Worm (Caenorhabditis elegans) whole organism, midembryonic: ENCODE data around the gene ZC395.5.

Experiments
- T22C8.4 ChIP-seq: fragments of 200-800 bp; sonication (Bioruptor generic); IDR thresholded peaks from 2 replicates; pipeline ENCODE4 v1.3.6; 2022; ENCODE audit warnings: missing genetic modification characterization, missing compliant biosample characterization
- cog-1 ChIP-seq: sonication (generic microtip); optimal IDR thresholded peaks from 2 replicates; lab custom pipeline; 2016; ENCODE audit warnings: missing genetic modification characterization, missing compliant biosample characterization
- flt-1 ChIP-seq: fragments of 200-800 bp; sonication (Bioruptor generic); IDR thresholded peaks from 2 replicates; pipeline ENCODE4 v1.3.6; 2022; ENCODE audit warnings: missing genetic modification characterization, missing compliant biosample characterization
- med-1 ChIP-seq: sonication (generic microtip); optimal IDR thresholded peaks from 2 replicates; lab custom pipeline; 2017; ENCODE audit warnings: missing genetic modification characterization, mild to moderate bottlenecking, missing compliant biosample characterization, antibody characterized with exemption, missing genetic modification reagents; ENCODE audit not compliant: insufficient read depth
- ref-1 ChIP-seq: fragments of 200-800 bp; sonication (Bioruptor generic); conservative IDR thresholded peaks from 2 replicates; pipeline ENCODE4 v1.3.6; 2022; ENCODE audit warnings: missing genetic modification reagents, missing genetic modification characterization, missing compliant biosample characterization
- tab-1 ChIP-seq: fragments of 200-800 bp; sonication (Bioruptor generic); IDR thresholded peaks from 2 replicates; pipeline ENCODE4 v1.3.6; 2022; ENCODE audit warnings: missing genetic modification characterization, missing compliant biosample characterization
- ztf-23 ChIP-seq: fragments of 200-800 bp; sonication (Bioruptor generic); IDR thresholded peaks from 2 replicates; pipeline ENCODE4 v1.3.6; 2022; ENCODE audit warnings: missing genetic modification reagents, missing genetic modification characterization, missing compliant biosample characterization
- ztf-29 ChIP-seq: fragments of 200-800 bp; sonication (Bioruptor generic); IDR thresholded peaks from 2 replicates; pipeline ENCODE4 v1.3.6; 2022; ENCODE audit warnings: missing genetic modification reagents, missing genetic modification characterization, missing compliant biosample characterization

DNA sequence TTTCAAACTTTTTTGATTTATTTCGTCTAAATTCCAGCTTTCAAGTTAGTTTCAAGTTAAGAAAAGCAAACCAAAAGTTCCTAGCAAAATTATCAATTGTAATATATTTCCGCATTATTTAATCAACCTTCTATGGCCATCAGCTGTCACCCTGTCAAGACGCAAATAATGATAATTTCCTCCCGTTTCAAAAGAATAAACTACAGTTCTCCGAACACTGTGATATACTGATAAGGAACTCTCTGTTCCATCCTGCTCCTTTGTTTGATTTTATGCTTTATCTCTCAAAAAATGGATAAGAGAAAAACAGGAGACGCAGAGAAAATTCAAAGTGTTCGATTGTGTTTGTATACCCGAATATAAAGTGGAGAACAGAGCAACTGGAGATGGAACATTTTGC is 23.6 kb downstream of the ZC395.5 start:
- TF ChIP-seq ztf-29 (no peak), T22C8.4 (GFP tag; lab: Robert Waterston, UW) (no peak), flt-1 (GFP tag; lab: Robert Waterston, UW) (no peak), cog-1 (no peak), ztf-23 (GFP tag; lab: Robert Waterston, UW) (no peak), ref-1 (no peak), tab-1 (GFP tag; lab: Robert Waterston, UW) (no peak), med-1 (GFP tag; lab: Kevin White, UChicago) (no peak)
